Fruit fly (Drosophila melanogaster) whole organism, embryonic: ENCODE data around the gene CG32248.
A peak's percentile ranks its signal among the peaks of the same experiment; 100 is the strongest.

Experiments
- Ada2b ChIP-seq: fragments of 200-800 bp; sonication (Bioruptor generic); IDR thresholded peaks from 2 replicates; pipeline ENCODE4 v1.3.6; 2022; ENCODE audit warnings: missing biosample characterization, missing genetic modification characterization
- Antp ChIP-seq: fragments of 200-800 bp; sonication (Bioruptor generic); optimal IDR thresholded peaks from 3 replicates; lab custom pipeline; 2016; ENCODE audit warnings: missing biosample characterization, missing genetic modification characterization
- CG12299 ChIP-seq: fragments of 200-800 bp; sonication (Bioruptor generic); optimal IDR thresholded peaks from 2 replicates; lab custom pipeline; 2018; ENCODE audit warnings: missing biosample characterization, mild to moderate bottlenecking, missing genetic modification characterization
- CG12769 ChIP-seq: fragments of 200-800 bp; sonication (Bioruptor generic); optimal IDR thresholded peaks from 2 replicates; lab custom pipeline; 2019; ENCODE audit warnings: missing biosample characterization, mild to moderate bottlenecking, missing genetic modification characterization, moderate library complexity
- CG13287 ChIP-seq: fragments of 200-800 bp; sonication (Bioruptor generic); IDR thresholded peaks from 2 replicates; pipeline ENCODE4 v1.3.6; 2022; ENCODE audit warnings: missing biosample characterization, missing genetic modification characterization; ENCODE audit not compliant: partially characterized antibody
- CG13296 ChIP-seq: fragments of 200-800 bp; sonication (Bioruptor generic); optimal IDR thresholded peaks from 3 replicates; lab custom pipeline; 2018; ENCODE audit warnings: missing biosample characterization, mild to moderate bottlenecking, missing genetic modification characterization
- CG13424 ChIP-seq: fragments of 200-800 bp; sonication (Bioruptor generic); optimal IDR thresholded peaks from 2 replicates; lab custom pipeline; 2019; ENCODE audit warnings: missing biosample characterization, mild to moderate bottlenecking, missing genetic modification characterization, moderate library complexity
- CG13894 ChIP-seq: fragments of 200-800 bp; sonication (Bioruptor generic); optimal IDR thresholded peaks from 3 replicates; lab custom pipeline; 2018; ENCODE audit warnings: missing biosample characterization, mild to moderate bottlenecking, missing genetic modification characterization, moderate library complexity
- CG15269 ChIP-seq: fragments of 200-800 bp; sonication (Bioruptor generic); optimal IDR thresholded peaks from 2 replicates; lab custom pipeline; 2018; ENCODE audit warnings: missing biosample characterization, mild to moderate bottlenecking, missing genetic modification characterization, moderate library complexity
- CG17385 ChIP-seq: fragments of 200-800 bp; sonication (Bioruptor generic); optimal IDR thresholded peaks from 3 replicates; lab custom pipeline; 2018; ENCODE audit warnings: missing biosample characterization, mild to moderate bottlenecking, missing genetic modification characterization
- CG18764 ChIP-seq: fragments of 200-800 bp; sonication (Bioruptor generic); optimal IDR thresholded peaks from 3 replicates; lab custom pipeline; 2016; ENCODE audit warnings: missing biosample characterization, missing genetic modification characterization
- CG2120 ChIP-seq: fragments of 200-800 bp; sonication (Bioruptor generic); optimal IDR thresholded peaks from 3 replicates; lab custom pipeline; 2016; ENCODE audit warnings: missing biosample characterization, missing genetic modification characterization
- CG2678 ChIP-seq: fragments of 200-800 bp; sonication (Bioruptor generic); optimal IDR thresholded peaks from 3 replicates; lab custom pipeline; 2019; ENCODE audit warnings: missing biosample characterization, mild to moderate bottlenecking, missing genetic modification characterization, moderate library complexity
- CG31388 ChIP-seq: fragments of 200-800 bp; sonication (Bioruptor generic); optimal IDR thresholded peaks from 2 replicates; lab custom pipeline; 2016; ENCODE audit warnings: missing biosample characterization, missing genetic modification characterization
- CG32772 ChIP-seq: fragments of 200-800 bp; sonication (Bioruptor generic); IDR thresholded peaks from 2 replicates; pipeline ENCODE4 v1.3.6; 2022; ENCODE audit warnings: missing biosample characterization, missing genetic modification characterization
- CG3838 ChIP-seq: fragments of 200-800 bp; sonication (Bioruptor generic); optimal IDR thresholded peaks from 3 replicates; lab custom pipeline; 2016; ENCODE audit warnings: missing biosample characterization, missing genetic modification characterization
- CG7839 ChIP-seq: fragments of 200-800 bp; sonication (Bioruptor generic); optimal IDR thresholded peaks from 3 replicates; lab custom pipeline; 2018; ENCODE audit warnings: missing biosample characterization, mild to moderate bottlenecking, missing genetic modification characterization, moderate library complexity
- Dp ChIP-seq: fragments of 200-800 bp; sonication (Bioruptor generic); optimal IDR thresholded peaks from 2 replicates; lab custom pipeline; 2018; ENCODE audit warnings: missing biosample characterization, mild to moderate bottlenecking, missing genetic modification characterization, moderate library complexity
- E2f1 ChIP-seq: fragments of 200-800 bp; sonication (Bioruptor generic); IDR thresholded peaks from 2 replicates; pipeline ENCODE4 v1.3.6; 2022; ENCODE audit warnings: missing biosample characterization, missing genetic modification characterization
- E2f2 ChIP-seq: fragments of 200-800 bp; sonication (Bioruptor generic); IDR thresholded peaks from 2 replicates; pipeline ENCODE4 v1.3.6; 2022; ENCODE audit warnings: missing biosample characterization, missing genetic modification characterization
- Hmr ChIP-seq: fragments of 200-800 bp; sonication (Bioruptor generic); optimal IDR thresholded peaks from 3 replicates; lab custom pipeline; 2017; ENCODE audit warnings: mild to moderate bottlenecking, missing biosample characterization, missing genetic modification reagents, missing genetic modification characterization
- Hr51 ChIP-seq, 2 experiments: fragments of 200-800 bp; sonication (Bioruptor generic); optimal IDR thresholded peaks; 2 replicates in 1 of 2; 3 replicates in 1 of 2; lab custom pipeline; 2016 to 2018; ENCODE audit warnings: missing biosample characterization in 2 of 2, missing genetic modification characterization in 2 of 2, mild to moderate bottlenecking in 1 of 2, moderate library complexity in 1 of 2
- Hsf ChIP-seq: fragments of 200-800 bp; sonication (Bioruptor generic); optimal IDR thresholded peaks from 3 replicates; lab custom pipeline; 2016; ENCODE audit warnings: missing biosample characterization, missing genetic modification characterization
- Jarid2 ChIP-seq: fragments of 200-800 bp; sonication (Bioruptor generic); optimal IDR thresholded peaks from 3 replicates; lab custom pipeline; 2017; ENCODE audit warnings: mild to moderate bottlenecking, missing biosample characterization, missing genetic modification reagents, missing genetic modification characterization
- MBD-R2 ChIP-seq: fragments of 200-800 bp; sonication (Bioruptor generic); IDR thresholded peaks from 2 replicates; pipeline ENCODE4 v1.3.6; 2022; ENCODE audit warnings: missing biosample characterization, missing genetic modification characterization
- Oli ChIP-seq: fragments of 200-800 bp; sonication (Bioruptor generic); optimal IDR thresholded peaks from 2 replicates; lab custom pipeline; 2018; ENCODE audit warnings: missing biosample characterization, mild to moderate bottlenecking, missing genetic modification characterization, moderate library complexity
- PHDP ChIP-seq: fragments of 200-800 bp; sonication (Bioruptor generic); optimal IDR thresholded peaks from 3 replicates; lab custom pipeline; 2018; ENCODE audit warnings: missing biosample characterization, mild to moderate bottlenecking, missing genetic modification characterization, moderate library complexity
- Ptx1 ChIP-seq: fragments of 200-800 bp; sonication (Bioruptor generic); IDR thresholded peaks from 2 replicates; pipeline ENCODE4 v1.3.6; 2022; ENCODE audit warnings: missing biosample characterization, missing genetic modification characterization
- Sox102F ChIP-seq: fragments of 200-800 bp; sonication (Bioruptor generic); optimal IDR thresholded peaks from 2 replicates; lab custom pipeline; 2018; ENCODE audit warnings: missing biosample characterization, mild to moderate bottlenecking, missing genetic modification characterization, moderate library complexity
- Taf1 ChIP-seq: fragments of 200-800 bp; sonication (Bioruptor generic); IDR thresholded peaks from 2 replicates; pipeline ENCODE4 v1.3.6; 2022; ENCODE audit warnings: missing biosample characterization, missing genetic modification characterization
- Xbp1 ChIP-seq: fragments of 200-800 bp; sonication (Bioruptor generic); optimal IDR thresholded peaks from 3 replicates; lab custom pipeline; 2016; ENCODE audit warnings: missing biosample characterization, mild to moderate bottlenecking, missing genetic modification characterization
- chinmo ChIP-seq: fragments of 200-800 bp; sonication (Bioruptor generic); IDR thresholded peaks from 4 replicates; pipeline ENCODE4 v1.3.6; 2022; ENCODE audit warnings: missing biosample characterization, missing genetic modification characterization; ENCODE audit not compliant: partially characterized antibody
- croc ChIP-seq: fragments of 200-800 bp; sonication (Bioruptor generic); conservative IDR thresholded peaks from 3 replicates; pipeline ENCODE4 v1.3.6; 2022; ENCODE audit warnings: missing biosample characterization, missing genetic modification characterization
- dmrt99B ChIP-seq: fragments of 200-800 bp; sonication (Bioruptor generic); optimal IDR thresholded peaks from 2 replicates; lab custom pipeline; 2018; ENCODE audit warnings: missing biosample characterization, mild to moderate bottlenecking, missing genetic modification characterization, moderate library complexity
- dpn ChIP-seq, 2 experiments: fragments of 200-800 bp; sonication (Bioruptor generic); optimal IDR thresholded peaks; 3 replicates each; lab custom pipeline; 2016; ENCODE audit warnings: missing biosample characterization in 2 of 2, missing genetic modification characterization in 2 of 2
- ems ChIP-seq: fragments of 200-800 bp; sonication (Bioruptor generic); optimal IDR thresholded peaks from 3 replicates; lab custom pipeline; 2016; ENCODE audit warnings: missing biosample characterization, missing genetic modification characterization
- jing ChIP-seq: fragments of 200-800 bp; sonication (Bioruptor generic); optimal IDR thresholded peaks from 2 replicates; lab custom pipeline; 2018; ENCODE audit warnings: missing biosample characterization, mild to moderate bottlenecking, missing genetic modification characterization
- lmd ChIP-seq: fragments of 200-800 bp; sonication (Bioruptor generic); IDR thresholded peaks from 2 replicates; pipeline ENCODE4 v1.3.6; 2022; ENCODE audit warnings: missing biosample characterization, missing genetic modification characterization
- nau ChIP-seq: fragments of 200-800 bp; sonication (Bioruptor generic); optimal IDR thresholded peaks from 3 replicates; lab custom pipeline; 2017; ENCODE audit warnings: missing biosample characterization, mild to moderate bottlenecking, missing genetic modification characterization, missing genetic modification reagents
- odd ChIP-seq: fragments of 200-800 bp; sonication (Bioruptor generic); optimal IDR thresholded peaks from 2 replicates; lab custom pipeline; 2017; ENCODE audit warnings: missing biosample characterization, mild to moderate bottlenecking, missing genetic modification characterization
- onecut ChIP-seq: fragments of 200-800 bp; sonication (Bioruptor generic); IDR thresholded peaks from 2 replicates; pipeline ENCODE4 v1.3.6; 2022; ENCODE audit warnings: missing biosample characterization, missing genetic modification characterization
- org-1 ChIP-seq: fragments of 200-800 bp; sonication (Bioruptor generic); optimal IDR thresholded peaks from 2 replicates; lab custom pipeline; 2017; ENCODE audit warnings: missing biosample characterization, missing genetic modification characterization
- phol ChIP-seq: fragments of 200-800 bp; sonication (Bioruptor generic); optimal IDR thresholded peaks from 3 replicates; lab custom pipeline; 2018; ENCODE audit warnings: missing biosample characterization, mild to moderate bottlenecking, missing genetic modification characterization, moderate library complexity
- prd ChIP-seq, 3 experiments: fragments of >200 bp in 2 of 3; fragments of 200-800 bp in 1 of 3; sonication (Bioruptor generic) in 1 of 3; optimal IDR thresholded peaks in 2 of 3; IDR thresholded peaks in 1 of 3; 2 replicates in 2 of 3; 3 replicates in 1 of 3; pipeline versions ENCODE4 v1.3.6 to Lab custom; 2017 to 2022; ENCODE audit warnings: missing biosample characterization in 1 of 3, missing genetic modification characterization in 1 of 3
- ro ChIP-seq: fragments of 200-800 bp; sonication (Bioruptor generic); IDR thresholded peaks from 2 replicates; pipeline ENCODE4 v1.3.6; 2022; ENCODE audit warnings: missing biosample characterization, missing genetic modification characterization
- sna ChIP-seq: fragments of 200-800 bp; sonication (Bioruptor generic); IDR thresholded peaks from 2 replicates; pipeline ENCODE4 v1.3.6; 2022; ENCODE audit warnings: missing biosample characterization, missing genetic modification characterization; ENCODE audit not compliant: partially characterized antibody
- sob ChIP-seq: fragments of 200-800 bp; sonication (Bioruptor generic); IDR thresholded peaks from 2 replicates; pipeline ENCODE4 v1.3.6; 2022; ENCODE audit warnings: missing biosample characterization, missing genetic modification characterization
- zfh1 ChIP-seq: fragments of 200-800 bp; sonication (Bioruptor generic); IDR thresholded peaks from 3 replicates; pipeline ENCODE4 v1.3.6; 2022; ENCODE audit warnings: missing biosample characterization, missing genetic modification characterization

The CG32248 gene

DNA sequence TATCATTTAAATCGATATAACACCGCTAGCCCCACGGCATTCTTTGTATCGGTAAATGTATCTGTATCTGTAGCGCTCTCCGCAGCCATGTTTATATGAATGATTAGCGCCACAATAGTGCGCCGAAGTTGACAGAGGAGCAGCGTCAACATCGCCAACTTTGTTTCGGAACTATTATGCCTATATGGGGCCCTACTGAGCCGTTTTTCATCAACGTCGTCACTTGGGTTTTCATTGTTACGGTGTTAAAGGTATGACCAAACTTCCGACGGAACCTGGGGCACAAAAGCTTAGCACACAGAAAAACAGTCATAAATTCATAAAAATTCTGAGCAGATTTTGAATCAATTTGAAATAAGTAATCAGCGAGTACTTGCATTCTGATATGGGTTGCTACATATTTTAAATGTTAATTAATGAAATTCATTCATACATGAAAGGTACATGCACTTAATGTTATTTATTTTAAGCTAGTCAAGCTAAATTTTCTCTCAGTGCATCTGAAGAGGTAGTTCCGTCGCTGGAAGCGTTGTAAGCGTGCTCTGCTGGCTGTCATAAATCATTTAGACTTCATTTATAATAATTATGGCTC is 10.0 kb upstream of the CG32248 start, which contains the start of gene CG15023 (continued):
- TF ChIP-seq zfh1 (GFP tag; lab: Robert Waterston, UW) (no peak), PHDP (tag; lab: Kevin White, UChicago) (peak; percentile 30), Antp (no peak), onecut (GFP tag; lab: Robert Waterston, UW) (peak; percentile 51; the same call in 1 of the 2 replicates), CG13424 (tag; lab: Kevin White, UChicago) (peak; percentile 45), Jarid2 (GFP tag; lab: Kevin White, UChicago) (no peak), odd (GFP tag; lab: Kevin White, UChicago) (peak; percentile 11), dmrt99B (tag; lab: Kevin White, UChicago) (peak; percentile 34), nau (GFP tag; lab: Kevin White, UChicago) (no peak), prd (optimal IDR thresholded peaks at IDR 0.05; lab: Kevin White, UChicago) (no peak), prd (GFP tag; IDR thresholded peaks at IDR 0.05; lab: Robert Waterston, UW) (0 out of 3 replicates have a peak, but pooled peaks have one; percentile 21), Oli (peak; percentile 43), ems (GFP tag; lab: Kevin White, UChicago) (no peak), CG3838 (GFP tag; lab: Kevin White, UChicago) (no peak), E2f1 (0 out of 2 replicates have a peak, but pooled peaks have one; percentile 17), chinmo (0 out of 4 replicates have a peak, but pooled peaks have one; percentile 39), Hmr (GFP tag; lab: Kevin White, UChicago) (peak; percentile 41), CG18764 (GFP tag; lab: Kevin White, UChicago) (no peak), CG31388 (GFP tag; lab: Kevin White, UChicago) (no peak), CG2120 (GFP tag; lab: Kevin White, UChicago) (peak; percentile 35), CG13287 (GFP tag; lab: Robert Waterston, UW) (no peak), Hsf (GFP tag; lab: Kevin White, UChicago) (peak; percentile 21), CG13296 (GFP tag; lab: Kevin White, UChicago) (peak; percentile 61), phol (tag; lab: Kevin White, UChicago) (no peak), E2f2 (GFP tag; lab: Robert Waterston, UW) (0 out of 2 replicates have a peak, but pooled peaks have one; percentile 7), Taf1 (GFP tag; lab: Robert Waterston, UW) (no peak), Sox102F (peak; percentile 19), CG13894 (peak; percentile 7), CG15269 (peak; percentile 67), dpn (GFP tag; optimal IDR thresholded peaks at IDR 0.05; lab: Kevin White, UChicago) (peak in 1 of 2 experiments; percentile 6), croc (no peak), CG17385 (GFP tag; lab: Kevin White, UChicago) (peak; percentile 13), Dp (GFP tag; lab: Kevin White, UChicago) (no peak), ro (GFP tag; lab: Robert Waterston, UW) (no peak), sna (GFP tag; lab: Robert Waterston, UW) (no peak), org-1 (no peak), CG2678 (tag; lab: Kevin White, UChicago) (peak; percentile 56), CG32772 (GFP tag; lab: Robert Waterston, UW) (no peak), jing (GFP tag; lab: Kevin White, UChicago) (no peak), CG12299 (tag; lab: Kevin White, UChicago) (no peak), CG7839 (peak; percentile 39), lmd (peak; percentile 42; the same call in 1 of the 2 replicates), Ptx1 (GFP tag; lab: Robert Waterston, UW) (peak; percentile 46), CG12769 (tag; lab: Kevin White, UChicago) (peak; percentile 16), Ada2b (GFP tag; lab: Robert Waterston, UW) (no peak), MBD-R2 (GFP tag; lab: Robert Waterston, UW) (peak; percentile 31; the same call in 1 of the 2 replicates), sob (GFP tag; lab: Robert Waterston, UW) (0 out of 2 replicates have a peak, but pooled peaks have one; percentile 19), Hr51 (GFP tag; optimal IDR thresholded peaks at IDR 0.05; lab: Kevin White, UChicago) (peak in 1 of 2 experiments; percentile 48), Xbp1 (GFP tag; lab: Kevin White, UChicago) (peak; percentile 0)
